Worm (Caenorhabditis elegans): Measurements from ENCODE around the gene sri-31.

sri-31 gene

ce11 chrII:3050703-3051102, at the start of gene sri-31:
Gene sri-31, plus strand, starts transcription at chrII:3051003.
- TF ChIP-seq ceh-82 (tag; optimal IDR thresholded peaks at IDR 0.05), result no peak
- TF ChIP-seq nhr-25 (tag; optimal IDR thresholded peaks at IDR 0.05), result no peak
- no peak for TF ChIP-seq lin-11 (tag; optimal IDR thresholded peaks at IDR 0.05)
- no peak for TF ChIP-seq C34F6.9 (tag; optimal IDR thresholded peaks at IDR 0.05)
- no peak for TF ChIP-seq lin-39 (tag; optimal IDR thresholded peaks at IDR 0.05)
- no peak for TF ChIP-seq peb-1 (tag; optimal IDR thresholded peaks at IDR 0.05)
- no peak for TF ChIP-seq gmeb-1 (tag; optimal IDR thresholded peaks at IDR 0.05)
- no peak for TF ChIP-seq lin-13 (GFP tag; optimal IDR thresholded peaks at IDR 0.05)
- TF ChIP-seq nhr-6 (tag; optimal IDR thresholded peaks at IDR 0.05), result no peak
- no peak for TF ChIP-seq ztf-11 (tag; optimal IDR thresholded peaks at IDR 0.05)

- TF ChIP-seq elt-3 (tag; optimal IDR thresholded peaks at IDR 0.05), result no peak
- TF ChIP-seq gmeb-1 (tag; optimal IDR thresholded peaks at IDR 0.05), result no peak
- no peak for TF ChIP-seq dmd-4 (tag; optimal IDR thresholded peaks at IDR 0.05)
- TF ChIP-seq nhr-129 (tag; optimal IDR thresholded peaks at IDR 0.05), result no peak
- TF ChIP-seq elt-1 (tag; optimal IDR thresholded peaks at IDR 0.05), result no peak
- TF ChIP-seq nhr-6 (tag; optimal IDR thresholded peaks at IDR 0.05), result no peak
- TF ChIP-seq lin-13 (GFP tag; optimal IDR thresholded peaks at IDR 0.05), result no peak
- TF ChIP-seq crh-2 (tag; optimal IDR thresholded peaks at IDR 0.05), result no peak
- TF ChIP-seq nhr-10 (tag; optimal IDR thresholded peaks at IDR 0.05), result no peak
- no peak for TF ChIP-seq sem-4 (tag; optimal IDR thresholded peaks at IDR 0.05)
- no peak for TF ChIP-seq skn-1 (tag; optimal IDR thresholded peaks at IDR 0.05)
- no peak for TF ChIP-seq unc-55 (GFP tag; optimal IDR thresholded peaks at IDR 0.05)
Measured at ce11 chrII:3002211-3002610, 48.6 kb upstream of the sri-31 start, which contains the start of gene lido-10. Gene lido-10, plus strand, starts transcription at chrII:3002511.

ce11 chrII:3003667-3004066, 47.1 kb upstream of the sri-31 start, which contains the start of gene lido-11:
Gene lido-11, plus strand, starts transcription at chrII:3003967.
- TF ChIP-seq zag-1 (tag; optimal IDR thresholded peaks at IDR 0.05) (no peak), lin-39 (tag; optimal IDR thresholded peaks at IDR 0.05) (no peak), Y55F3AM.14 (GFP tag; optimal IDR thresholded peaks at IDR 0.05) (no peak), nhr-10 (tag; optimal IDR thresholded peaks at IDR 0.05) (no peak), sma-3 (GFP tag; optimal IDR thresholded peaks at IDR 0.05) (no peak)

ce11 chrII:3005499-3005898, 45.3 kb upstream of the sri-31 start, which contains the start of gene lido-12:
Gene lido-12, plus strand, starts transcription at chrII:3005799.
- TF ChIP-seq nhr-21 (tag; optimal IDR thresholded peaks at IDR 0.05), result no peak
- no peak for TF ChIP-seq lin-39 (tag; optimal IDR thresholded peaks at IDR 0.05)
- TF ChIP-seq sem-4 (tag; optimal IDR thresholded peaks at IDR 0.05), result no peak
- no peak for TF ChIP-seq nhr-10 (tag; optimal IDR thresholded peaks at IDR 0.05)
- no peak for TF ChIP-seq C34F6.9 (tag; optimal IDR thresholded peaks at IDR 0.05)
- no peak for TF ChIP-seq lsy-2 (tag; optimal IDR thresholded peaks at IDR 0.05)
- no peak for TF ChIP-seq nhr-6 (tag; optimal IDR thresholded peaks at IDR 0.05)
- no peak for TF ChIP-seq snpc-4 (tag; optimal IDR thresholded peaks at IDR 0.05)
- no peak for TF ChIP-seq blmp-1 (tag; optimal IDR thresholded peaks at IDR 0.05; ENCODE audit: insufficient read depth)
- no peak for TF ChIP-seq dmd-4 (tag; optimal IDR thresholded peaks at IDR 0.05)
- TF ChIP-seq peb-1 (tag; optimal IDR thresholded peaks at IDR 0.05), result no peak
- TF ChIP-seq mbf-1 (tag; optimal IDR thresholded peaks at IDR 0.05), result no peak
- no peak for TF ChIP-seq crh-2 (tag; optimal IDR thresholded peaks at IDR 0.05)
- TF ChIP-seq egl-27 (tag; optimal IDR thresholded peaks at IDR 0.05), result no peak
- TF ChIP-seq R02D3.7 (tag; optimal IDR thresholded peaks at IDR 0.05), result no peak
- TF ChIP-seq elt-1 (tag; optimal IDR thresholded peaks at IDR 0.05), result no peak
- TF ChIP-seq nhr-77 (tag; optimal IDR thresholded peaks at IDR 0.05), result no peak
- TF ChIP-seq nhr-11 (tag; optimal IDR thresholded peaks at IDR 0.05), result no peak
- TF ChIP-seq sma-3 (GFP tag; optimal IDR thresholded peaks at IDR 0.05), result no peak

ce11 chrII:3008400-3008799, 42.4 kb upstream of the sri-31 start, which contains the start of gene sdz-5:
Gene sdz-5, plus strand, starts transcription at chrII:3008700.
- no peak for TF ChIP-seq nhr-129 (tag; optimal IDR thresholded peaks at IDR 0.05)
- TF ChIP-seq sma-3 (GFP tag; optimal IDR thresholded peaks at IDR 0.05), result no peak
- TF ChIP-seq R02D3.7 (tag; optimal IDR thresholded peaks at IDR 0.05), result no peak
- TF ChIP-seq elt-1 (tag; optimal IDR thresholded peaks at IDR 0.05), result no peak
- no peak for TF ChIP-seq mbf-1 (tag; optimal IDR thresholded peaks at IDR 0.05)
- no peak for TF ChIP-seq nhr-6 (tag; optimal IDR thresholded peaks at IDR 0.05)
- TF ChIP-seq nhr-11 (tag; optimal IDR thresholded peaks at IDR 0.05), result no peak
- no peak for TF ChIP-seq C34F6.9 (tag; optimal IDR thresholded peaks at IDR 0.05)
- TF ChIP-seq ceh-82 (tag; optimal IDR thresholded peaks at IDR 0.05), result no peak

ce11 chrII:3012133-3012532, 38.7 kb upstream of the sri-31 start, which contains the start of gene C41H7.9:
Gene C41H7.9, minus strand, starts transcription at chrII:3012233.
- no peak for TF ChIP-seq alr-1 (tag; optimal IDR thresholded peaks at IDR 0.05)
